Worm (Caenorhabditis elegans) whole organism, L1 larva: ENCODE measurements around the gene C14A11.6.

Experiments used
- C04F5.9 ChIP-seq: sonication (generic microtip); optimal IDR thresholded peaks from 2 replicates; lab custom pipeline; 2016; ENCODE audit warnings: missing genetic modification characterization, missing compliant biosample characterization
- C16A3.4 ChIP-seq: fragments of 150-350 bp; optimal IDR thresholded peaks from 2 replicates; lab custom pipeline; 2014; ENCODE audit warnings: missing biosample characterization, missing genetic modification characterization
- F16B12.6 ChIP-seq: fragments of 150-350 bp; optimal IDR thresholded peaks from 2 replicates; lab custom pipeline; 2014; ENCODE audit warnings: missing biosample characterization, missing genetic modification characterization
- aha-1 ChIP-seq: fragments of 150-350 bp; optimal IDR thresholded peaks from 2 replicates; lab custom pipeline; 2014; ENCODE audit warnings: missing biosample characterization, missing genetic modification characterization
- aly-2 ChIP-seq: fragments of 150-350 bp; optimal IDR thresholded peaks from 2 replicates; lab custom pipeline; 2014; ENCODE audit warnings: missing biosample characterization, missing genetic modification characterization
- ama-1 ChIP-seq: fragments of 150-350 bp; optimal IDR thresholded peaks from 2 replicates; lab custom pipeline; 2014
- ceh-88 ChIP-seq: fragments of 200-800 bp; sonication (Bioruptor generic); IDR thresholded peaks from 2 replicates; pipeline ENCODE4 v1.3.6; 2022; ENCODE audit warnings: missing genetic modification characterization, missing compliant biosample characterization
- ces-1 ChIP-seq: fragments of 150-350 bp; optimal IDR thresholded peaks from 2 replicates; lab custom pipeline; 2014; ENCODE audit warnings: missing biosample characterization, missing genetic modification reagents, missing genetic modification characterization
- efl-1 ChIP-seq, 4 experiments: fragments of 150-350 bp; optimal IDR thresholded peaks in 3 of 4; peaks in 1 of 4; 1 replicate in 1 of 4; 2 replicates in 3 of 4; lab custom pipeline; 2014; ENCODE audit warnings: missing biosample characterization in 2 of 4, missing genetic modification characterization in 2 of 4, missing genetic modification reagents in 2 of 4
- efl-3 ChIP-seq: fragments of 200-800 bp; sonication (Bioruptor generic); optimal IDR thresholded peaks from 2 replicates; lab custom pipeline; 2018; ENCODE audit warnings: mild to moderate bottlenecking, missing genetic modification characterization, missing compliant biosample characterization
- egl-27 ChIP-seq, 2 experiments: fragments of 150-350 bp in 1 of 2; sonication (generic microtip); optimal IDR thresholded peaks; 3 replicates each; lab custom pipeline; 2017 to 2018; ENCODE audit warnings: missing biosample characterization in 2 of 2, missing genetic modification characterization in 2 of 2, missing genetic modification reagents in 2 of 2
- elt-2 ChIP-seq: sonication (generic microtip); optimal IDR thresholded peaks from 2 replicates; lab custom pipeline; 2016; ENCODE audit warnings: missing genetic modification characterization, mild to moderate bottlenecking, inconsistent platforms, missing compliant biosample characterization, missing genetic modification reagents
- elt-3 ChIP-seq, 6 experiments: fragments of 150-350 bp in 1 of 6; sonication (generic microtip); optimal IDR thresholded peaks; 2 replicates each; lab custom pipeline; 2017 to 2018; ENCODE audit warnings: missing biosample characterization in 6 of 6, missing genetic modification characterization in 6 of 6, inconsistent platforms in 1 of 6
- fkh-8 ChIP-seq: sonication (generic microtip); optimal IDR thresholded peaks from 2 replicates; lab custom pipeline; 2016; ENCODE audit warnings: mild to moderate bottlenecking, missing genetic modification characterization, missing compliant biosample characterization
- hlh-4 ChIP-seq: sonication (generic microtip); optimal IDR thresholded peaks from 2 replicates; lab custom pipeline; 2016; ENCODE audit warnings: mild to moderate bottlenecking, missing genetic modification characterization, missing compliant biosample characterization
- hpl-2 ChIP-seq: fragments of 150-350 bp; optimal IDR thresholded peaks from 2 replicates; lab custom pipeline; 2014; ENCODE audit warnings: missing biosample characterization, missing genetic modification reagents, missing genetic modification characterization
- irx-1 ChIP-seq: sonication (generic microtip); optimal IDR thresholded peaks from 2 replicates; lab custom pipeline; 2016; ENCODE audit warnings: missing genetic modification characterization, missing compliant biosample characterization
- isw-1 ChIP-seq: fragments of 200-800 bp; sonication (Bioruptor generic); IDR thresholded peaks from 2 replicates; pipeline ENCODE4 v1.3.6; 2022; ENCODE audit warnings: missing genetic modification characterization, missing compliant biosample characterization
- lin-13 ChIP-seq: fragments of 150-350 bp; optimal IDR thresholded peaks from 2 replicates; lab custom pipeline; 2014; ENCODE audit warnings: missing biosample characterization, missing genetic modification reagents, missing genetic modification characterization
- lin-14 ChIP-seq: fragments of 200-800 bp; sonication (Bioruptor generic); optimal IDR thresholded peaks from 2 replicates; lab custom pipeline; 2018; ENCODE audit warnings: mild to moderate bottlenecking, missing genetic modification characterization, moderate library complexity, missing compliant biosample characterization
- lin-35 ChIP-seq, 2 experiments: fragments of 150-350 bp; optimal IDR thresholded peaks; 2 replicates each; lab custom pipeline; 2014; ENCODE audit warnings: missing biosample characterization in 2 of 2, missing genetic modification characterization in 2 of 2, missing genetic modification reagents in 2 of 2
- lin-39 ChIP-seq: fragments of 150-350 bp; optimal IDR thresholded peaks from 2 replicates; lab custom pipeline; 2014; ENCODE audit warnings: missing biosample characterization, missing genetic modification reagents, missing genetic modification characterization
- lir-3 ChIP-seq: sonication (generic microtip); optimal IDR thresholded peaks from 2 replicates; lab custom pipeline; 2016; ENCODE audit warnings: mild to moderate bottlenecking, missing genetic modification characterization, moderate library complexity, missing compliant biosample characterization; ENCODE audit not compliant: poor library complexity
- lsy-2 ChIP-seq, 2 experiments: fragments of 150-350 bp; optimal IDR thresholded peaks; 2 replicates each; lab custom pipeline; 2014; ENCODE audit warnings: missing biosample characterization in 2 of 2, missing genetic modification characterization in 2 of 2
- mab-9 ChIP-seq: fragments of 200-800 bp; sonication (Bioruptor generic); IDR thresholded peaks from 2 replicates; pipeline ENCODE4 v1.3.6; 2022; ENCODE audit warnings: missing genetic modification reagents, missing genetic modification characterization, missing compliant biosample characterization
- mep-1 ChIP-seq: fragments of 150-350 bp; optimal IDR thresholded peaks from 2 replicates; lab custom pipeline; 2014; ENCODE audit warnings: missing biosample characterization, missing genetic modification characterization
- nhr-11 ChIP-seq: fragments of 150-350 bp; optimal IDR thresholded peaks from 2 replicates; lab custom pipeline; 2014; ENCODE audit warnings: missing biosample characterization, missing genetic modification characterization
- nhr-19 ChIP-seq: fragments of 200-800 bp; sonication (Bioruptor generic); conservative IDR thresholded peaks from 2 replicates; pipeline ENCODE4 v1.3.6; 2022; ENCODE audit warnings: missing genetic modification characterization, missing compliant biosample characterization
- nhr-20 ChIP-seq: sonication (generic microtip); optimal IDR thresholded peaks from 2 replicates; lab custom pipeline; 2016; ENCODE audit warnings: mild to moderate bottlenecking, missing genetic modification characterization, missing compliant biosample characterization
- nhr-237 ChIP-seq: fragments of 150-350 bp; optimal IDR thresholded peaks from 2 replicates; lab custom pipeline; 2014; ENCODE audit warnings: missing biosample characterization, missing genetic modification characterization
- nhr-47 ChIP-seq: sonication (generic microtip); optimal IDR thresholded peaks from 2 replicates; lab custom pipeline; 2016; ENCODE audit warnings: mild to moderate bottlenecking, missing genetic modification characterization, moderate library complexity, missing compliant biosample characterization
- nhr-71 ChIP-seq: sonication (generic microtip); optimal IDR thresholded peaks from 2 replicates; lab custom pipeline; 2016; ENCODE audit warnings: mild to moderate bottlenecking, missing genetic modification characterization, moderate library complexity, missing compliant biosample characterization
- nhr-77 ChIP-seq: fragments of 150-350 bp; optimal IDR thresholded peaks from 2 replicates; lab custom pipeline; 2014; ENCODE audit warnings: missing biosample characterization, missing genetic modification characterization
- pax-3 ChIP-seq: fragments of 200-800 bp; sonication (Bioruptor generic); optimal IDR thresholded peaks from 2 replicates; lab custom pipeline; 2018; ENCODE audit warnings: mild to moderate bottlenecking, missing genetic modification characterization, moderate library complexity, missing compliant biosample characterization
- rnt-1 ChIP-seq: sonication (generic microtip); optimal IDR thresholded peaks from 2 replicates; lab custom pipeline; 2016; ENCODE audit warnings: mild to moderate bottlenecking, missing genetic modification characterization, moderate library complexity, missing compliant biosample characterization
- skn-1 ChIP-seq: fragments of 150-350 bp; optimal IDR thresholded peaks from 2 replicates; lab custom pipeline; 2014; ENCODE audit warnings: missing biosample characterization, missing genetic modification characterization
- sox-4 ChIP-seq: sonication (generic microtip); optimal IDR thresholded peaks from 2 replicates; lab custom pipeline; 2016; ENCODE audit warnings: missing genetic modification characterization, missing compliant biosample characterization
- sptf-1 ChIP-seq: fragments of 150-350 bp; optimal IDR thresholded peaks from 2 replicates; lab custom pipeline; 2014; ENCODE audit warnings: missing biosample characterization, missing genetic modification characterization
- sup-37 ChIP-seq: fragments of 200-800 bp; sonication (Bioruptor generic); optimal IDR thresholded peaks from 2 replicates; lab custom pipeline; 2018; ENCODE audit warnings: mild to moderate bottlenecking, missing genetic modification characterization, missing compliant biosample characterization
- swsn-7 ChIP-seq: sonication (generic microtip); optimal IDR thresholded peaks from 2 replicates; lab custom pipeline; 2016; ENCODE audit warnings: missing genetic modification characterization, missing compliant biosample characterization
- tlp-1 ChIP-seq: fragments of 150-350 bp; optimal IDR thresholded peaks from 2 replicates; lab custom pipeline; 2014; ENCODE audit warnings: missing biosample characterization, missing genetic modification characterization
- unc-130 ChIP-seq: fragments of 150-350 bp; optimal IDR thresholded peaks from 2 replicates; lab custom pipeline; 2017; ENCODE audit warnings: missing biosample characterization, missing genetic modification characterization, inconsistent platforms
- unc-62 ChIP-seq: fragments of 150-350 bp; optimal IDR thresholded peaks from 2 replicates; lab custom pipeline; 2014; ENCODE audit warnings: missing biosample characterization, missing genetic modification reagents, missing genetic modification characterization
- ztf-11 ChIP-seq, 2 experiments: sonication (generic microtip); optimal IDR thresholded peaks; 2 replicates each; lab custom pipeline; 2016 to 2017; ENCODE audit warnings: missing genetic modification characterization in 2 of 2, missing biosample characterization in 1 of 2, missing compliant biosample characterization in 1 of 2
- ztf-4 ChIP-seq: fragments of 150-350 bp; optimal IDR thresholded peaks from 2 replicates; lab custom pipeline; 2014; ENCODE audit warnings: missing biosample characterization, missing genetic modification characterization

Gene C14A11.6

DNA sequence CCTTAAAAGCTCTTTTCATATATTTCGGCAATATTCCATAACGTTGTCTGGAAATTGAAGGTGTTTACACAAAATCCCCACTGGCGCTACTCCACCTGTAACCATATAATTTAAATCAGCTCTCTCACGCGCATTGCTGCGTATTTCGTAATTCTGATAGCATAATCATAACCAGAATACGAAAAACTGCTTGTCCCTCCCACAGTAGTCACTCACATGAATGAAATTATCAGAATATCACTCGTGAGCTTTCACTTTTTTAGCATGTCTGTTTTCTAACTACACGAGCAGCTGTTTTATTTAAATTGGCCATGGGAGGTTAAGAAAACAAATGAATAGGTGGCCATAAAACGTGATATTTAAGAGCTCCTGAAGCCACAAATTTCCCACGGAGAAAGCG is 5.8 kb upstream of the C14A11.6 start (continued):
- TF ChIP-seq sptf-1 (tag; lab: Kevin White, UChicago) = no peak
- TF ChIP-seq sup-37 (GFP tag; lab: Kevin White, UChicago) = no peak
- peak; percentile 29 for TF ChIP-seq lin-14 (GFP tag; lab: Kevin White, UChicago)
- TF ChIP-seq mep-1 = no peak
- no peak for TF ChIP-seq lir-3 (tag; lab: Kevin White, UChicago)
- no peak for TF ChIP-seq ztf-11 (tag; optimal IDR thresholded peaks at IDR 0.05; lab: Kevin White, UChicago)
- no peak for TF ChIP-seq aha-1 (tag; lab: Kevin White, UChicago)
- no peak for TF ChIP-seq irx-1 (tag; lab: Kevin White, UChicago)
- no peak for TF ChIP-seq elt-2 (tag; lab: Kevin White, UChicago)
- peak; percentile 90 for TF ChIP-seq fkh-8 (tag; lab: Kevin White, UChicago)
- no peak for TF ChIP-seq aly-2 (tag; lab: Kevin White, UChicago)
- no peak for TF ChIP-seq egl-27 (tag; optimal IDR thresholded peaks at IDR 0.05; lab: Kevin White, UChicago)
- TF ChIP-seq tlp-1 (tag; lab: Kevin White, UChicago) = no peak
- no peak for TF ChIP-seq elt-3 (tag; optimal IDR thresholded peaks at IDR 0.05; lab: Kevin White, UChicago)
- TF ChIP-seq ama-1 (lab: Kevin White, UChicago) = no peak
- no peak for TF ChIP-seq C16A3.4 (tag; lab: Kevin White, UChicago)
- no peak for TF ChIP-seq ces-1
- TF ChIP-seq C04F5.9 (tag; lab: Kevin White, UChicago) = no peak
- no peak for TF ChIP-seq swsn-7 (tag; lab: Kevin White, UChicago)
- no peak for TF ChIP-seq nhr-237 (tag; lab: Kevin White, UChicago)
- no peak for TF ChIP-seq lin-13 (GFP tag; lab: Kevin White, UChicago)
- TF ChIP-seq hlh-4 = peak; percentile 58
- TF ChIP-seq ceh-88 (GFP tag; lab: Robert Waterston, UW) = no peak
- no peak for TF ChIP-seq lsy-2 (tag; optimal IDR thresholded peaks at IDR 0.05; lab: Kevin White, UChicago)
- no peak for TF ChIP-seq nhr-77 (tag; lab: Kevin White, UChicago)
- peak; percentile 70 for TF ChIP-seq nhr-71 (tag; lab: Kevin White, UChicago)
- no peak for TF ChIP-seq unc-130 (tag; lab: Kevin White, UChicago)
- TF ChIP-seq lin-39 (tag; lab: Kevin White, UChicago) = no peak
- peak; percentile 48 for TF ChIP-seq nhr-47 (tag; lab: Kevin White, UChicago)
- no peak for TF ChIP-seq mab-9 (GFP tag; lab: Robert Waterston, UW)
- TF ChIP-seq rnt-1 (tag; lab: Kevin White, UChicago) = no peak
- TF ChIP-seq sox-4 (tag; lab: Kevin White, UChicago) = peak; percentile 45
- TF ChIP-seq F16B12.6 (tag; lab: Kevin White, UChicago) = no peak
- TF ChIP-seq efl-1 (optimal IDR thresholded peaks at IDR 0.05; lab: Kevin White, UChicago) = no peak
- no peak for TF ChIP-seq efl-1 (GFP tag; optimal IDR thresholded peaks at IDR 0.05 in 1 of 2; lab: Kevin White, UChicago)
- TF ChIP-seq nhr-11 (tag; lab: Kevin White, UChicago) = no peak
- TF ChIP-seq unc-62 (GFP tag; lab: Kevin White, UChicago) = no peak
- no peak for TF ChIP-seq skn-1 (tag; lab: Kevin White, UChicago)
- no peak for TF ChIP-seq isw-1 (GFP tag; lab: Robert Waterston, UW)
- TF ChIP-seq lin-35 (GFP tag; optimal IDR thresholded peaks at IDR 0.05; lab: Kevin White, UChicago) = no peak
- TF ChIP-seq hpl-2 (GFP tag; lab: Kevin White, UChicago) = no peak
- no peak for TF ChIP-seq nhr-19
- no peak for TF ChIP-seq pax-3 (tag; lab: Kevin White, UChicago)
- TF ChIP-seq nhr-20 (tag; lab: Kevin White, UChicago) = no peak
- peak; percentile 26 for TF ChIP-seq ztf-4 (tag; lab: Kevin White, UChicago)
- TF ChIP-seq efl-3 (GFP tag; lab: Kevin White, UChicago) = no peak
